Worm (Caenorhabditis elegans): Measurements from ENCODE around the gene Y37E11AL.9.

ce11 chrIV:3710737-3711136 is 10.3 kb upstream of the Y37E11AL.9 start:
- TF ChIP-seq skn-1 (tag; optimal IDR thresholded peaks at IDR 0.05), result no peak
- TF ChIP-seq swsn-7 (tag; optimal IDR thresholded peaks at IDR 0.05), result no peak
- no peak for TF ChIP-seq unc-62 (GFP tag; optimal IDR thresholded peaks at IDR 0.05)
- TF ChIP-seq nhr-11 (tag; optimal IDR thresholded peaks at IDR 0.05), result no peak
- no peak for TF ChIP-seq ztf-11 (tag; optimal IDR thresholded peaks at IDR 0.05)
- TF ChIP-seq aly-2 (tag; optimal IDR thresholded peaks at IDR 0.05), result no peak
- TF ChIP-seq dpl-1 (GFP tag; optimal IDR thresholded peaks at IDR 0.05), result no peak
- no peak for TF ChIP-seq nhr-76 (tag; optimal IDR thresholded peaks at IDR 0.05)
